Fruit fly (Drosophila melanogaster): ENCODE measurements around the gene Unc-76.

Unc-76 gene

DNA sequence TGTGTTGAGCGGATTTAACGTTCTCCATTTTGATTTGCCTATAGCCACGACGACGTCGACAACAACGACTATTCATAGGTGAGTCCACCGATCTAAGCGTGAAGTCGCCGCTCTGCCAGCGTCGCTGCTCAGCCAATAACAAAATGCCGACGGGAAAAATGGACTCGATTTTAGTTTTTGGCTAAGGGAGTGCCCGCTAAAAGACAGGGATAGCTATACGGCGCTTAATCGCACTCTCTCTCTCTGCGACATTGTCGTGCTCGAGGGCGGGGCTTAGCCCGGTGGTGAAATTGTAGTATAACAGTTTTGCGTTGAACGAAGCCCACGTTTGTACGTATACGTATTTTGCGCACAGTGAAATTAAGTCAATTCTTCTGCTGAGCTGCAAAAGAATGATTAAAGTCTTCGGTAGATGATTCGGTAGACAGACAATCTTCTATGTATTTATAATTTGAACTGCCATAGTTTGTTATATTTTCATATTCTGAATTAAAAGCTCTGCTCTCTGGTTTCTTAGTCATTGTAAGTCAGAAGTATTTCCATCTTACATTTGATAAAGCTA lies 45.2 kb downstream of the Unc-76 start (continued):
- no peak for TF ChIP-seq CG12659 (GFP tag; optimal IDR thresholded peaks at IDR 0.05)
- TF ChIP-seq sim (GFP tag; IDR thresholded peaks at IDR 0.05): no peak
- TF ChIP-seq CG33213 (GFP tag; optimal IDR thresholded peaks at IDR 0.05): no peak
- no peak for TF ChIP-seq Bdp1 (GFP tag; optimal IDR thresholded peaks at IDR 0.05)
- TF ChIP-seq CG31441 (GFP tag; IDR thresholded peaks at IDR 0.05): no peak
- TF ChIP-seq Dad (GFP tag; optimal IDR thresholded peaks at IDR 0.05): no peak
- peak; percentile 73 for TF ChIP-seq Deaf1 (tag; optimal IDR thresholded peaks at IDR 0.05)
- TF ChIP-seq CG13894 (tag; optimal IDR thresholded peaks at IDR 0.05): no peak
- TF ChIP-seq CG5953 (GFP tag; IDR thresholded peaks at IDR 0.05): no peak
- no peak for TF ChIP-seq CG15269 (tag; optimal IDR thresholded peaks at IDR 0.05)
- TF ChIP-seq Dref (GFP tag; IDR thresholded peaks at IDR 0.05): no peak
- TF ChIP-seq bab2 (GFP tag; optimal IDR thresholded peaks at IDR 0.05): no peak
- TF ChIP-seq CG7556 (GFP tag; optimal IDR thresholded peaks at IDR 0.05): no peak
- no peak for TF ChIP-seq CG12219 (GFP tag; optimal IDR thresholded peaks at IDR 0.05)
- TF ChIP-seq Bteb2 (GFP tag; optimal IDR thresholded peaks at IDR 0.05): no peak
- TF ChIP-seq CG13123 (GFP tag; optimal IDR thresholded peaks at IDR 0.05): no peak
- TF ChIP-seq CG10565 (GFP tag; optimal IDR thresholded peaks at IDR 0.05): no peak
- no peak for TF ChIP-seq bigmax (GFP tag; optimal IDR thresholded peaks at IDR 0.05)
- TF ChIP-seq z (GFP tag; IDR thresholded peaks at IDR 0.05): no peak
- TF ChIP-seq onecut (GFP tag; IDR thresholded peaks at IDR 0.05): no peak
- no peak for TF ChIP-seq kah (GFP tag; optimal IDR thresholded peaks at IDR 0.05)
- TF ChIP-seq CG17568 (GFP tag; optimal IDR thresholded peaks at IDR 0.05): no peak
- no peak for TF ChIP-seq GATAe (GFP tag; conservative IDR thresholded peaks at IDR 0.05)
- peak; percentile 7; the same call in 1 of the 2 replicates for TF ChIP-seq Bgb (GFP tag; IDR thresholded peaks at IDR 0.05; ENCODE audit: partially characterized antibody)
- TF ChIP-seq bcd (GFP tag; optimal IDR thresholded peaks at IDR 0.05): no peak
- no peak for TF ChIP-seq CG11093 (GFP tag; IDR thresholded peaks at IDR 0.05)
- peak; percentile 90 for TF ChIP-seq Nf-YA (GFP tag; IDR thresholded peaks at IDR 0.05)
- TF ChIP-seq CG12769 (tag; optimal IDR thresholded peaks at IDR 0.05): peak; percentile 30
- TF ChIP-seq bowl (GFP tag; IDR thresholded peaks at IDR 0.05): no peak
- TF ChIP-seq CG17361 (GFP tag; IDR thresholded peaks at IDR 0.05): no peak
- TF ChIP-seq Fer3 (tag; optimal IDR thresholded peaks at IDR 0.05): no peak
- no peak for TF ChIP-seq CG9797 (GFP tag; optimal IDR thresholded peaks at IDR 0.05)
- no peak for TF ChIP-seq her (GFP tag; optimal IDR thresholded peaks at IDR 0.05)
- no peak for TF ChIP-seq CG4854 (GFP tag; optimal IDR thresholded peaks at IDR 0.05)
- TF ChIP-seq ci (GFP tag; IDR thresholded peaks at IDR 0.05): peak; percentile 67; the same call in 1 of the 3 replicates
- TF ChIP-seq CG43689 (GFP tag; IDR thresholded peaks at IDR 0.05): no peak
- peak; percentile 62 for TF ChIP-seq Med (GFP tag)
- no peak for TF ChIP-seq Doc3 (GFP tag; IDR thresholded peaks at IDR 0.05; ENCODE audit: partially characterized antibody)
- no peak for TF ChIP-seq Rfx (GFP tag; IDR thresholded peaks at IDR 0.05)
- no peak for TF ChIP-seq nerfin-1 (tag; optimal IDR thresholded peaks at IDR 0.05)
- no peak for TF ChIP-seq tap (tag; optimal IDR thresholded peaks at IDR 0.05)
- TF ChIP-seq otp (GFP tag; IDR thresholded peaks at IDR 0.05): no peak
- TF ChIP-seq Hr51 (GFP tag; optimal IDR thresholded peaks at IDR 0.05): no peak
- no peak for TF ChIP-seq Mes4 (GFP tag; optimal IDR thresholded peaks at IDR 0.05)
- TF ChIP-seq schlank (tag; optimal IDR thresholded peaks at IDR 0.05): no peak
- TF ChIP-seq Mad (GFP tag; optimal IDR thresholded peaks at IDR 0.05): no peak
- TF ChIP-seq Optix (GFP tag; IDR thresholded peaks at IDR 0.05): no peak
- no peak for TF ChIP-seq CG14710 (tag; optimal IDR thresholded peaks at IDR 0.05)
- no peak for TF ChIP-seq klu (GFP tag; IDR thresholded peaks at IDR 0.05)
- TF ChIP-seq Ets65A (GFP tag): no peak
- no peak for TF ChIP-seq lbe (GFP tag; optimal IDR thresholded peaks at IDR 0.05)
- no peak for TF ChIP-seq CG11695 (GFP tag; IDR thresholded peaks at IDR 0.05)
